Worm (Caenorhabditis elegans) whole organism, L2 larva: ENCODE measurements around the gene C34D4.4.

Source experiments
- C34F6.9 ChIP-seq: fragments of 150-350 bp; optimal IDR thresholded peaks from 2 replicates; lab custom pipeline; 2014; ENCODE audit warnings: missing biosample characterization, missing genetic modification characterization
- F13H6.1 ChIP-seq: sonication (generic microtip); optimal IDR thresholded peaks from 2 replicates; lab custom pipeline; 2016; ENCODE audit warnings: missing genetic modification characterization, missing compliant biosample characterization
- R02D3.7 ChIP-seq: fragments of 150-350 bp; optimal IDR thresholded peaks from 2 replicates; lab custom pipeline; 2014; ENCODE audit warnings: missing biosample characterization, missing genetic modification characterization
- Y55F3AM.14 ChIP-seq: fragments of 200-800 bp; sonication (Bioruptor generic); optimal IDR thresholded peaks from 2 replicates; lab custom pipeline; 2018; ENCODE audit warnings: mild to moderate bottlenecking, missing genetic modification characterization, missing compliant biosample characterization
- aly-2 ChIP-seq: fragments of 150-350 bp; optimal IDR thresholded peaks from 2 replicates; lab custom pipeline; 2014; ENCODE audit warnings: missing biosample characterization, missing genetic modification characterization
- ama-1 ChIP-seq: fragments of 150-350 bp; optimal IDR thresholded peaks from 2 replicates; lab custom pipeline; 2018; ENCODE audit warnings: inconsistent platforms
- blmp-1 ChIP-seq: sonication (generic microtip); optimal IDR thresholded peaks from 2 replicates; lab custom pipeline; 2017; ENCODE audit warnings: missing genetic modification characterization, mild to moderate bottlenecking, missing compliant biosample characterization, antibody characterized with exemption, moderate library complexity; ENCODE audit not compliant: insufficient read depth
- ceh-16 ChIP-seq: fragments of 150-350 bp; optimal IDR thresholded peaks from 2 replicates; lab custom pipeline; 2014; ENCODE audit warnings: missing biosample characterization, missing genetic modification characterization
- ceh-82 ChIP-seq: fragments of 150-350 bp; optimal IDR thresholded peaks from 2 replicates; lab custom pipeline; 2014; ENCODE audit warnings: missing biosample characterization, missing genetic modification characterization
- dmd-4 ChIP-seq: sonication (generic microtip); optimal IDR thresholded peaks from 2 replicates; lab custom pipeline; 2017; ENCODE audit warnings: missing biosample characterization, missing genetic modification characterization
- elt-1 ChIP-seq: fragments of 150-350 bp; optimal IDR thresholded peaks from 2 replicates; lab custom pipeline; 2014; ENCODE audit warnings: missing biosample characterization, missing genetic modification characterization
- fos-1 ChIP-seq: fragments of 150-350 bp; optimal IDR thresholded peaks from 2 replicates; lab custom pipeline; 2014; ENCODE audit warnings: missing biosample characterization, missing genetic modification characterization
- gmeb-1 ChIP-seq: fragments of 150-350 bp; optimal IDR thresholded peaks from 2 replicates; lab custom pipeline; 2014; ENCODE audit warnings: missing biosample characterization, missing genetic modification characterization
- lin-13 ChIP-seq: fragments of 150-350 bp; optimal IDR thresholded peaks from 2 replicates; lab custom pipeline; 2014; ENCODE audit warnings: missing biosample characterization, missing genetic modification reagents, missing genetic modification characterization
- lin-39 ChIP-seq: fragments of 150-350 bp; optimal IDR thresholded peaks from 2 replicates; lab custom pipeline; 2014; ENCODE audit warnings: missing biosample characterization, missing genetic modification reagents, missing genetic modification characterization
- lsy-2 ChIP-seq, 2 experiments: fragments of 150-350 bp in 1 of 2; sonication (generic microtip) in 1 of 2; optimal IDR thresholded peaks; 2 replicates each; lab custom pipeline; 2014 to 2017; ENCODE audit warnings: missing biosample characterization in 2 of 2, missing genetic modification characterization in 2 of 2
- mab-5 ChIP-seq: fragments of 150-350 bp; optimal IDR thresholded peaks from 2 replicates; lab custom pipeline; 2014; ENCODE audit warnings: missing biosample characterization, missing genetic modification characterization
- mbf-1 ChIP-seq: sonication (generic microtip); optimal IDR thresholded peaks from 2 replicates; lab custom pipeline; 2017; ENCODE audit warnings: missing biosample characterization, missing genetic modification characterization
- mdl-1 ChIP-seq, 2 experiments: fragments of 150-350 bp in 1 of 2; sonication (generic microtip) in 1 of 2; optimal IDR thresholded peaks; 2 replicates each; lab custom pipeline; 2017; ENCODE audit warnings: missing biosample characterization in 2 of 2, missing genetic modification characterization in 2 of 2
- nhr-11 ChIP-seq: fragments of 150-350 bp; optimal IDR thresholded peaks from 2 replicates; lab custom pipeline; 2014; ENCODE audit warnings: missing biosample characterization, missing genetic modification characterization
- nhr-129 ChIP-seq: fragments of 150-350 bp; optimal IDR thresholded peaks from 2 replicates; lab custom pipeline; 2014; ENCODE audit warnings: missing biosample characterization, missing genetic modification characterization
- nhr-21 ChIP-seq: fragments of 150-350 bp; optimal IDR thresholded peaks from 2 replicates; lab custom pipeline; 2014; ENCODE audit warnings: missing biosample characterization, missing genetic modification characterization
- nhr-23 ChIP-seq: fragments of 150-350 bp; optimal IDR thresholded peaks from 2 replicates; lab custom pipeline; 2014; ENCODE audit warnings: missing biosample characterization, missing genetic modification reagents, missing genetic modification characterization
- nhr-25 ChIP-seq: fragments of 150-350 bp; sonication (generic microtip); optimal IDR thresholded peaks from 3 replicates; lab custom pipeline; 2014; ENCODE audit warnings: missing biosample characterization, missing genetic modification characterization
- nhr-6 ChIP-seq: fragments of 150-350 bp; optimal IDR thresholded peaks from 2 replicates; lab custom pipeline; 2014; ENCODE audit warnings: missing biosample characterization, missing genetic modification characterization
- peb-1 ChIP-seq: fragments of 150-350 bp; optimal IDR thresholded peaks from 2 replicates; lab custom pipeline; 2014; ENCODE audit warnings: missing biosample characterization, missing genetic modification characterization
- sem-4 ChIP-seq: fragments of 150-350 bp; optimal IDR thresholded peaks from 2 replicates; lab custom pipeline; 2014; ENCODE audit warnings: missing biosample characterization, missing genetic modification reagents, missing genetic modification characterization
- skn-1 ChIP-seq: sonication (generic microtip); optimal IDR thresholded peaks from 2 replicates; lab custom pipeline; 2017; ENCODE audit warnings: missing biosample characterization, missing genetic modification characterization
- sma-3 ChIP-seq: sonication (generic microtip); optimal IDR thresholded peaks from 2 replicates; lab custom pipeline; 2016; ENCODE audit warnings: missing genetic modification reagents, missing genetic modification characterization, missing compliant biosample characterization
- sma-9 ChIP-seq, 2 experiments: fragments of 150-350 bp in 1 of 2; sonication (generic microtip) in 1 of 2; optimal IDR thresholded peaks; 2 replicates each; lab custom pipeline; 2014 to 2016; ENCODE audit warnings: missing genetic modification characterization in 2 of 2, mild to moderate bottlenecking in 1 of 2, missing biosample characterization in 1 of 2, missing compliant biosample characterization in 1 of 2, missing genetic modification reagents in 1 of 2, moderate library complexity in 1 of 2
- unc-39 ChIP-seq: fragments of 150-350 bp; optimal IDR thresholded peaks from 2 replicates; lab custom pipeline; 2014; ENCODE audit warnings: missing biosample characterization, missing genetic modification characterization
- unc-55 ChIP-seq: fragments of 150-350 bp; sonication (generic microtip); optimal IDR thresholded peaks from 3 replicates; lab custom pipeline; 2014; ENCODE audit warnings: missing biosample characterization, missing genetic modification reagents, missing genetic modification characterization
- zag-1 ChIP-seq: fragments of 150-350 bp; optimal IDR thresholded peaks from 2 replicates; lab custom pipeline; 2014; ENCODE audit warnings: missing biosample characterization, missing genetic modification characterization
- ztf-11 ChIP-seq: sonication (generic microtip); optimal IDR thresholded peaks from 2 replicates; lab custom pipeline; 2017; ENCODE audit warnings: missing biosample characterization, missing genetic modification characterization
- ztf-4 ChIP-seq: fragments of 150-350 bp; optimal IDR thresholded peaks from 2 replicates; lab custom pipeline; 2014; ENCODE audit warnings: missing biosample characterization, missing genetic modification characterization

The C34D4.4 gene

DNA sequence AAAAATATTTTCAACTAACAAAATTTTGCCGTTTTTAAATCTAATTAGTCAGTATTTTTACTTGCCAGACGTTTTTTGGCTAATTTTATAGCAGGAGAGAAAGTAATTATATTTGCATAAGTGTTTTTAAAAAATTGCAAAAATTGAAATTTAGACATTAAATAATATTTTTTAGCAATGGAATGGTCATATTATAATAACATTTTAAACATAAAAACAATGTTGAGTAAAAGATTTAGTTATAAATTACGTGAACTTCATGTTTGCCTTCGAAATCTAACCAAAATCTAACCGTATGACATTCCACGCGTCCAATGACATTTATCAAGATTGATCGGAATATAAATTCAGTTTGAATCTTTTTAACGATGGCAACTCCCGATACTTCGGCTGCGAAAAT lies 5.2 kb downstream of the C34D4.4 start, which contains the start of gene C34D4.2:
C34D4.2 (plus strand) TSS at position 301 of the 400 bp plus-strand sequence.
- TF ChIP-seq nhr-25 (tag; lab: Kevin White, UChicago) (no peak), nhr-21 (tag; lab: Kevin White, UChicago) (no peak), zag-1 (tag; lab: Kevin White, UChicago) (no peak), ceh-82 (tag; lab: Kevin White, UChicago) (no peak), C34F6.9 (no peak), ama-1 (lab: Kevin White, UChicago) (no peak), sma-3 (no peak), lin-39 (tag; lab: Kevin White, UChicago) (no peak), ztf-4 (tag; lab: Kevin White, UChicago) (no peak), nhr-6 (tag; lab: Kevin White, UChicago) (no peak), unc-55 (no peak), blmp-1 (tag; lab: Kevin White, UChicago) (no peak), skn-1 (no peak), R02D3.7 (tag; lab: Kevin White, UChicago) (no peak), mab-5 (tag; lab: Kevin White, UChicago) (no peak), nhr-11 (tag; lab: Kevin White, UChicago) (no peak), ceh-16 (no peak), elt-1 (tag; lab: Kevin White, UChicago) (no peak), F13H6.1 (tag; lab: Kevin White, UChicago) (no peak), lin-13 (GFP tag; lab: Kevin White, UChicago) (no peak)
- TF ChIP-seq, all 48 proteins: peak for 0

DNA sequence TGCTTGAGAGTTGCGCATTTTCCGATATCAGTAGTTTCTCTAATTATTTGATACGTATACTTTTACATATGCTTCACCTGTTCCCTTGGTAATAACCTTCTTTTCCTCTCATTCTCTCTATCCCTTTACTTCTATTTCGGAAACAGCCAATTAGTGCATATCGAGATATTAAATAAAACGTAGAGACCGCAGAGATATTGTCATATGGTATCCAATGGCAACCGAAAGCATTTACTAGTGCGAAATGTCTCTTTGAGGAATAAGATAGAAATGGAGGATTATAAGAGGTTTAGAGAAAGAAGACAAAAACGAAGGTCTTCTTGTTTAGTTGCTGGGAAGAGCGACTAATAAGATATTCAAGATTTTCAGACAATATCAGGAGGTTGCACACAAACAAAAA lies 7.2 kb downstream of the C34D4.4 start, which contains the start of gene maph-9:
maph-9 (plus strand) TSS at position 273 of the 400 bp plus-strand sequence.
- TF ChIP-seq mbf-1 (tag; lab: Kevin White, UChicago) (no peak), C34F6.9 (peak; percentile 33)

DNA sequence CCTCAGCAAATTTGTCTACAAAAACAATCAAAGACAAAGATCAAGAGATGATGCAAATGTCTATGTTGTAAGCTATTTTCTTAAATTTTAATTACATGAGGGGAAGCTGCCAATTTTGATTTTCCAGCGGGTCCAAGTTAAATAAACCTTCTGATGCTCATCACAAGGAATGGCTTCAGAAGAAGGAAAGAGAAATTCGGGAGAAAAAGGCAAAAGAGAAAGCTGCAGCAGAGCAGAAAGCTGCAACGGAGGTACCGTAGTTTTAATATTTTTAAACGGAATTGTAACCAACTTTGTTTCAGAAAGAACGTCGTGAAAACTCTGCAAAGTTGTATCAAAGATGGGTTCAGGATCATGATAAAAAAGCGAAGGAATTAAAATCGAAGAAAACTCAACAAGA lies 9.0 kb downstream of the C34D4.4 start:
- TF ChIP-seq ztf-11 (no peak), Y55F3AM.14 (no peak), nhr-23 (no peak)

DNA sequence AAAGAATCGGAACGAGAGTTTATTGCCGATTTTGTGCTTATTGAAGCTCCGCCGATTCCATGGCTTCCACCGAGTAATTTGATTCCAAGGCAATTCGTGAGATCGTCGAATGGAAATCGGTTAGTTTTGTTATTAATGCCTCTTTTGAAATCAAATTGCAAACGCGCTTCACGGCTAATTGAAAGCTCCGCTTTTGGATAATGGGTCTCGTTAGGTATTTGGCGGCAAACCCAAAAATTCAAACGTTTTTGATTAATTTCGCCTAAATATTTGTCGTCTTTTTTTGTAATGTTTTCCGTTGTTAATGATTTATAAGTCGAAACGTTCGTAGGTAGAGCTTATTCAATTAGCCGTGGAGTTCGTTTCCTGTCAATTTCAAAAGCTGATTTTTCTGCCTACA lies 10.4 kb downstream of the C34D4.4 start:
- TF ChIP-seq blmp-1 (tag; lab: Kevin White, UChicago): no peak
- no peak for TF ChIP-seq sem-4 (tag; lab: Kevin White, UChicago)
- TF ChIP-seq unc-55: no peak
- TF ChIP-seq ama-1 (lab: Kevin White, UChicago): no peak
- no peak for TF ChIP-seq unc-39 (tag; lab: Kevin White, UChicago)

DNA sequence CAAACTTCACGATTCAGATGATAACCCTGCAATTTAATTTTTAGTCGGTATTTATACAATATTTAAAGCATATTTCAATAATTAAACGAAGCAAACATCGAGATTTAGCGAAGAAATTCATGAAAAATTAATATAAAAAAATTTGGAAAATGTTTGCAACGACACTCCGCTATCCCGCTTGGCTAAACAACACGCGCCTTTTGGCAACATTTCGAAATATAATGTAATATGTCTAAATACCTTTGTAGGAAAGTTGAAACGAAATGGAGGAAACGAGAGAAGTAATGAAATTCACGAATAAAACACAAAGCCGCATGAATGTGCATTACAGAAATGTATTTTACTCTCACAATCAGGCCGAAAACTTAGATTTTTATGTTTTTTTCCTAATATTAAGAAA lies 16.6 kb downstream of the C34D4.4 start, which contains the start of gene rpc-1:
rpc-1 (minus strand) TSS at position 26 of the 400 bp plus-strand sequence.
- TF ChIP-seq lin-13 (GFP tag; lab: Kevin White, UChicago) (no peak), ama-1 (lab: Kevin White, UChicago) (no peak), dmd-4 (tag; lab: Kevin White, UChicago) (no peak), mab-5 (tag; lab: Kevin White, UChicago) (no peak), fos-1 (tag; lab: Kevin White, UChicago) (no peak), lsy-2 (tag; optimal IDR thresholded peaks at IDR 0.05; lab: Kevin White, UChicago) (peak in 1 of 2 experiments; percentile 56), nhr-129 (tag; lab: Kevin White, UChicago) (peak; percentile 85), aly-2 (tag; lab: Kevin White, UChicago) (no peak), unc-55 (no peak), gmeb-1 (tag; lab: Kevin White, UChicago) (peak; percentile 83), C34F6.9 (peak; percentile 63), nhr-6 (tag; lab: Kevin White, UChicago) (no peak)

- peak in 1 of 2 experiments; percentile 48 for TF ChIP-seq lsy-2 (tag; optimal IDR thresholded peaks at IDR 0.05; lab: Kevin White, UChicago)
- no peak for TF ChIP-seq nhr-6 (tag; lab: Kevin White, UChicago)
- TF ChIP-seq sma-9 (GFP tag; optimal IDR thresholded peaks at IDR 0.05; lab: Kevin White, UChicago): peak; percentile 36
- TF ChIP-seq sma-9 (tag; optimal IDR thresholded peaks at IDR 0.05; lab: Kevin White, UChicago): no peak
- TF ChIP-seq C34F6.9: peak; percentile 62
- TF ChIP-seq zag-1 (tag; lab: Kevin White, UChicago): no peak
- TF ChIP-seq ama-1 (lab: Kevin White, UChicago): no peak
- TF ChIP-seq mab-5 (tag; lab: Kevin White, UChicago): no peak
- TF ChIP-seq ztf-11: no peak
- TF ChIP-seq mdl-1 (tag; optimal IDR thresholded peaks at IDR 0.05; lab: Kevin White, UChicago): peak in 1 of 2 experiments; percentile 37
- TF ChIP-seq peb-1 (tag; lab: Kevin White, UChicago): no peak
- no peak for TF ChIP-seq skn-1
- TF ChIP-seq nhr-129 (tag; lab: Kevin White, UChicago): peak; percentile 26
- no peak for TF ChIP-seq elt-1 (tag; lab: Kevin White, UChicago)
- peak; percentile 55 for TF ChIP-seq unc-55
Measured at ce11 chrIV:7166553-7166952, 17.4 kb downstream of the C34D4.4 start, which contains the start of gene C42D4.18. C42D4.18 (plus strand) TSS chrIV:7166783.
